Fruit fly (Drosophila melanogaster) whole organism, prepupa: ENCODE measurements around the gene Vm26Ab.
A peak's percentile ranks its signal among the peaks of the same experiment; 100 is the strongest.

Source experiments
- Blimp-1 ChIP-seq: fragments of 200-800 bp; sonication (Bioruptor generic); optimal IDR thresholded peaks from 3 replicates; lab custom pipeline; 2017; ENCODE audit warnings: missing biosample characterization, missing genetic modification characterization, mild to moderate bottlenecking, moderate library complexity, missing genetic modification reagents
- CG10631 ChIP-seq: fragments of 200-800 bp; sonication (Bioruptor generic); optimal IDR thresholded peaks from 2 replicates; lab custom pipeline; 2016; ENCODE audit warnings: missing biosample characterization, missing genetic modification characterization
- CG11762 ChIP-seq: fragments of 200-800 bp; sonication (Bioruptor generic); optimal IDR thresholded peaks from 3 replicates; lab custom pipeline; 2016; ENCODE audit warnings: missing biosample characterization, missing genetic modification characterization; ENCODE audit not compliant: insufficient read depth
- CG15336 ChIP-seq: fragments of 200-800 bp; sonication (Bioruptor generic); IDR thresholded peaks from 2 replicates; pipeline ENCODE4 v1.3.6; 2022; ENCODE audit warnings: missing biosample characterization, missing genetic modification characterization
- CG3032 ChIP-seq: fragments of 200-800 bp; optimal IDR thresholded peaks from 2 replicates; lab custom pipeline; 2019; ENCODE audit warnings: missing biosample characterization, mild to moderate bottlenecking, missing genetic modification characterization, moderate library complexity
- CG31627 ChIP-seq: fragments of 200-800 bp; sonication (Bioruptor generic); optimal IDR thresholded peaks from 3 replicates; lab custom pipeline; 2016; ENCODE audit warnings: missing biosample characterization, missing genetic modification characterization
- CG34406 ChIP-seq: fragments of 200-800 bp; sonication (Bioruptor generic); optimal IDR thresholded peaks from 3 replicates; lab custom pipeline; 2016; ENCODE audit warnings: missing biosample characterization, missing genetic modification characterization
- CG3919 ChIP-seq: fragments of 200-800 bp; sonication (Bioruptor generic); optimal IDR thresholded peaks from 3 replicates; lab custom pipeline; 2016; ENCODE audit warnings: missing biosample characterization, missing genetic modification characterization
- CG4318 ChIP-seq: fragments of 200-800 bp; sonication (Bioruptor generic); optimal IDR thresholded peaks from 3 replicates; lab custom pipeline; 2017; ENCODE audit warnings: missing biosample characterization, mild to moderate bottlenecking, missing genetic modification characterization
- CG6163 ChIP-seq: fragments of 200-800 bp; sonication (Bioruptor generic); IDR thresholded peaks from 3 replicates; pipeline ENCODE4 v1.3.6; 2022; ENCODE audit warnings: missing biosample characterization, missing genetic modification characterization
- CG6792 ChIP-seq: fragments of 200-800 bp; sonication (Bioruptor generic); optimal IDR thresholded peaks from 3 replicates; lab custom pipeline; 2016; ENCODE audit warnings: missing biosample characterization, missing genetic modification characterization
- CG6854 ChIP-seq: fragments of 200-800 bp; sonication (Bioruptor generic); optimal IDR thresholded peaks from 2 replicates; lab custom pipeline; 2017; ENCODE audit warnings: missing biosample characterization, mild to moderate bottlenecking, missing genetic modification characterization
- CG7368 ChIP-seq: fragments of 200-800 bp; sonication (Bioruptor generic); optimal IDR thresholded peaks from 3 replicates; lab custom pipeline; 2016; ENCODE audit warnings: missing biosample characterization, missing genetic modification characterization
- CG8119 ChIP-seq: fragments of 200-800 bp; sonication (Bioruptor generic); IDR thresholded peaks from 3 replicates; pipeline ENCODE4 v1.3.6; 2022; ENCODE audit warnings: missing biosample characterization, missing genetic modification characterization
- CG8319 ChIP-seq: fragments of 200-800 bp; sonication (Bioruptor generic); optimal IDR thresholded peaks from 3 replicates; lab custom pipeline; 2016; ENCODE audit warnings: missing biosample characterization, missing genetic modification characterization
- CG8632 ChIP-seq: fragments of 200-800 bp; sonication (Bioruptor generic); optimal IDR thresholded peaks from 3 replicates; lab custom pipeline; 2016; ENCODE audit warnings: missing biosample characterization, missing genetic modification characterization
- CG9139 ChIP-seq: fragments of 200-800 bp; sonication (Bioruptor generic); optimal IDR thresholded peaks from 3 replicates; lab custom pipeline; 2017; ENCODE audit warnings: missing biosample characterization, mild to moderate bottlenecking, missing genetic modification characterization
- Eip75B ChIP-seq: fragments of 200-800 bp; sonication (Bioruptor generic); optimal IDR thresholded peaks from 3 replicates; lab custom pipeline; 2016; ENCODE audit warnings: missing biosample characterization, missing genetic modification characterization
- Eip78C ChIP-seq: fragments of 200-800 bp; sonication (Bioruptor generic); peaks from one replicate; lab custom pipeline; 2016; ENCODE audit warnings: missing biosample characterization, missing genetic modification characterization
- Eip93F ChIP-seq: fragments of 200-800 bp; sonication (Bioruptor generic); optimal IDR thresholded peaks from 2 replicates; lab custom pipeline; 2016; ENCODE audit warnings: missing biosample characterization, mild to moderate bottlenecking, missing genetic modification characterization
- Ets96B ChIP-seq: fragments of 200-800 bp; optimal IDR thresholded peaks from 2 replicates; lab custom pipeline; 2019; ENCODE audit warnings: missing biosample characterization, mild to moderate bottlenecking, missing genetic modification characterization, moderate library complexity
- Gug ChIP-seq: fragments of 200-800 bp; sonication (Bioruptor generic); IDR thresholded peaks from 2 replicates; pipeline ENCODE4 v1.3.6; 2022; ENCODE audit warnings: missing biosample characterization, missing genetic modification characterization
- Hr38 ChIP-seq: sonication (Bioruptor generic); optimal IDR thresholded peaks from 2 replicates; lab custom pipeline; 2016; ENCODE audit warnings: missing biosample characterization, missing genetic modification characterization
- Hr39 ChIP-seq: fragments of 200-800 bp; sonication (Bioruptor generic); optimal IDR thresholded peaks from 2 replicates; lab custom pipeline; 2016; ENCODE audit warnings: missing biosample characterization, missing genetic modification characterization
- Hr4 ChIP-seq: fragments of 200-800 bp; sonication (Bioruptor generic); optimal IDR thresholded peaks from 3 replicates; lab custom pipeline; 2016; ENCODE audit warnings: missing biosample characterization, missing genetic modification characterization
- Lpt ChIP-seq: fragments of 200-800 bp; sonication (Bioruptor generic); optimal IDR thresholded peaks from 3 replicates; lab custom pipeline; 2016; ENCODE audit warnings: missing biosample characterization, missing genetic modification characterization
- OdsH ChIP-seq: fragments of 200-800 bp; sonication (Bioruptor generic); optimal IDR thresholded peaks from 3 replicates; lab custom pipeline; 2016; ENCODE audit warnings: missing biosample characterization, missing genetic modification characterization
- Smox ChIP-seq: fragments of 200-800 bp; sonication (Bioruptor generic); optimal IDR thresholded peaks from 3 replicates; lab custom pipeline; 2016; ENCODE audit warnings: missing biosample characterization, missing genetic modification characterization
- Sox102F ChIP-seq: fragments of 200-800 bp; sonication (Bioruptor generic); optimal IDR thresholded peaks from 2 replicates; lab custom pipeline; 2016; ENCODE audit warnings: missing biosample characterization, mild to moderate bottlenecking, missing genetic modification characterization
- Sox14 ChIP-seq: fragments of 200-800 bp; sonication (Bioruptor generic); optimal IDR thresholded peaks from 3 replicates; lab custom pipeline; 2016; ENCODE audit warnings: missing biosample characterization, missing genetic modification characterization
- achi ChIP-seq: fragments of 200-800 bp; sonication (Bioruptor generic); optimal IDR thresholded peaks from 3 replicates; lab custom pipeline; 2016; ENCODE audit warnings: missing biosample characterization, missing genetic modification characterization
- acj6 ChIP-seq: fragments of 200-800 bp; sonication (Bioruptor generic); optimal IDR thresholded peaks from 3 replicates; lab custom pipeline; 2016; ENCODE audit warnings: missing biosample characterization, missing genetic modification characterization
- cyc ChIP-seq: fragments of 200-800 bp; sonication (Bioruptor generic); optimal IDR thresholded peaks from 3 replicates; lab custom pipeline; 2016; ENCODE audit warnings: missing biosample characterization, missing genetic modification characterization
- dac ChIP-seq: fragments of 200-800 bp; sonication (Bioruptor generic); optimal IDR thresholded peaks from 2 replicates; lab custom pipeline; 2017; ENCODE audit warnings: missing biosample characterization, mild to moderate bottlenecking, missing genetic modification characterization
- dsx ChIP-seq: fragments of 200-800 bp; optimal IDR thresholded peaks from 3 replicates; lab custom pipeline; 2019; ENCODE audit warnings: missing biosample characterization, mild to moderate bottlenecking, missing genetic modification characterization, moderate library complexity; ENCODE audit not compliant: poor library complexity, severe bottlenecking
- eg ChIP-seq: fragments of 200-800 bp; sonication (Bioruptor generic); IDR thresholded peaks from 3 replicates; pipeline ENCODE4 v1.3.6; 2022; ENCODE audit warnings: missing biosample characterization, missing genetic modification characterization
- esn ChIP-seq: fragments of 200-800 bp; sonication (Bioruptor generic); optimal IDR thresholded peaks from 2 replicates; lab custom pipeline; 2016; ENCODE audit warnings: missing biosample characterization, mild to moderate bottlenecking, missing genetic modification characterization, moderate library complexity
- fd59A ChIP-seq: fragments of 200-800 bp; sonication (Bioruptor generic); optimal IDR thresholded peaks from 2 replicates; lab custom pipeline; 2017; ENCODE audit warnings: missing biosample characterization, mild to moderate bottlenecking, missing genetic modification characterization, missing genetic modification reagents
- fkh ChIP-seq: fragments of 200-800 bp; sonication (Bioruptor generic); optimal IDR thresholded peaks from 3 replicates; lab custom pipeline; 2017; ENCODE audit warnings: missing biosample characterization, mild to moderate bottlenecking, missing genetic modification characterization, moderate library complexity
- lz ChIP-seq: fragments of 200-800 bp; sonication (Bioruptor generic); optimal IDR thresholded peaks from 3 replicates; lab custom pipeline; 2016; ENCODE audit warnings: missing biosample characterization, missing genetic modification characterization
- pdm3 ChIP-seq: fragments of 200-800 bp; sonication (Bioruptor generic); optimal IDR thresholded peaks from 3 replicates; lab custom pipeline; 2016; ENCODE audit warnings: missing biosample characterization, missing genetic modification characterization
- salr ChIP-seq, 2 experiments: fragments of 200-800 bp; sonication (Bioruptor generic); optimal IDR thresholded peaks; 3 replicates each; lab custom pipeline; 2016 to 2018; ENCODE audit warnings: missing biosample characterization in 2 of 2, missing genetic modification characterization in 2 of 2, mild to moderate bottlenecking in 1 of 2
- spab ChIP-seq: fragments of 200-800 bp; sonication (Bioruptor generic); optimal IDR thresholded peaks from 2 replicates; lab custom pipeline; 2017; ENCODE audit warnings: missing biosample characterization, mild to moderate bottlenecking, missing genetic modification characterization, missing genetic modification reagents
- ss ChIP-seq, 2 experiments: fragments of 200-800 bp; sonication (Bioruptor generic); optimal IDR thresholded peaks; 2 replicates in 1 of 2; 3 replicates in 1 of 2; lab custom pipeline; 2017 to 2018; ENCODE audit warnings: mild to moderate bottlenecking in 2 of 2, missing biosample characterization in 2 of 2, missing genetic modification characterization in 2 of 2, moderate library complexity in 1 of 2
- topi ChIP-seq: fragments of 200-800 bp; sonication (Bioruptor generic); optimal IDR thresholded peaks from 3 replicates; lab custom pipeline; 2016; ENCODE audit warnings: missing biosample characterization, missing genetic modification characterization
- vri ChIP-seq: fragments of 200-800 bp; sonication (Bioruptor generic); optimal IDR thresholded peaks from 3 replicates; lab custom pipeline; 2016; ENCODE audit warnings: missing biosample characterization, mild to moderate bottlenecking, missing genetic modification characterization

Gene Vm26Ab

dm6 chr2L:5997609-5998229 lies 40.9 kb downstream of the Vm26Ab start (continued):
- TF ChIP-seq OdsH (GFP tag; lab: Kevin White, UChicago): no peak
- no peak for TF ChIP-seq Lpt
- TF ChIP-seq CG34406 (GFP tag; lab: Kevin White, UChicago): peak; percentile 29
- TF ChIP-seq cyc (GFP tag; lab: Kevin White, UChicago): no peak
- no peak for TF ChIP-seq CG10631
- TF ChIP-seq Sox14 (GFP tag; lab: Kevin White, UChicago): no peak
- peak; percentile 55 for TF ChIP-seq spab (GFP tag; lab: Kevin White, UChicago)
- TF ChIP-seq topi (GFP tag; lab: Kevin White, UChicago): no peak
- no peak for TF ChIP-seq CG3919 (GFP tag; lab: Kevin White, UChicago)
- TF ChIP-seq CG8119 (GFP tag; lab: Robert Waterston, UW): peak; percentile 35; the same call in 1 of the 3 replicates
- TF ChIP-seq CG11762: no peak
- TF ChIP-seq achi: peak; percentile 72
- peak in 1 of 2 experiments; percentile 8 for TF ChIP-seq salr (GFP tag; optimal IDR thresholded peaks at IDR 0.05; lab: Kevin White, UChicago)
- TF ChIP-seq CG31627 (GFP tag; lab: Kevin White, UChicago): no peak
- TF ChIP-seq CG6854 (GFP tag; lab: Kevin White, UChicago): peak; percentile 69
- peak; percentile 16 for TF ChIP-seq fd59A (GFP tag; lab: Kevin White, UChicago)
- no peak for TF ChIP-seq CG6792 (GFP tag; lab: Kevin White, UChicago)
- peak; percentile 45 for TF ChIP-seq esn (GFP tag; lab: Kevin White, UChicago)
- TF ChIP-seq CG6163: 0 out of 3 replicates have a peak, but pooled peaks have one; percentile 50
- TF ChIP-seq fkh (GFP tag; lab: Kevin White, UChicago): no peak
- TF ChIP-seq Ets96B: no peak
- no peak for TF ChIP-seq Eip75B (GFP tag; lab: Kevin White, UChicago)

- no peak for TF ChIP-seq CG7368
- TF ChIP-seq lz (GFP tag; lab: Kevin White, UChicago): no peak
- no peak for TF ChIP-seq pdm3 (GFP tag; lab: Kevin White, UChicago)
- TF ChIP-seq dsx (GFP tag; lab: Kevin White, UChicago): no peak
- peak; percentile 11; the same call in 1 of the 2 replicates for TF ChIP-seq CG15336 (GFP tag; lab: Robert Waterston, UW)
Observed at dm6 chr2L:5998383-5998782, 41.6 kb downstream of the Vm26Ab start.

- no peak for TF ChIP-seq dac (GFP tag; lab: Kevin White, UChicago)
- TF ChIP-seq CG34406 (GFP tag; lab: Kevin White, UChicago): no peak
- TF ChIP-seq Sox102F (GFP tag; lab: Kevin White, UChicago): no peak
- no peak for TF ChIP-seq CG8319
- no peak for TF ChIP-seq Hr4
- no peak for TF ChIP-seq Smox (GFP tag; lab: Kevin White, UChicago)
- no peak for TF ChIP-seq Gug (GFP tag; lab: Robert Waterston, UW)
- no peak for TF ChIP-seq CG4318 (GFP tag; lab: Kevin White, UChicago)
- TF ChIP-seq pdm3 (GFP tag; lab: Kevin White, UChicago): no peak
- TF ChIP-seq Hr38: no peak
- peak; percentile 41 for TF ChIP-seq Sox14 (GFP tag; lab: Kevin White, UChicago)
- TF ChIP-seq Blimp-1 (GFP tag; lab: Kevin White, UChicago): no peak
- TF ChIP-seq CG3032 (tag; lab: Kevin White, UChicago): no peak
- peak; percentile 28 for TF ChIP-seq vri (GFP tag; lab: Kevin White, UChicago)
- TF ChIP-seq Eip75B (GFP tag; lab: Kevin White, UChicago): peak; percentile 17
- TF ChIP-seq Hr39: no peak
- no peak for TF ChIP-seq CG8632 (GFP tag; lab: Kevin White, UChicago)
- no peak for TF ChIP-seq CG31627 (GFP tag; lab: Kevin White, UChicago)
- no peak for TF ChIP-seq acj6 (GFP tag; lab: Kevin White, UChicago)
- no peak for TF ChIP-seq fd59A (GFP tag; lab: Kevin White, UChicago)
- TF ChIP-seq CG8119 (GFP tag; lab: Robert Waterston, UW): 0 out of 3 replicates have a peak, but pooled peaks have one; percentile 26
- TF ChIP-seq Ets96B: no peak
- 0 out of 3 replicates have a peak, but pooled peaks have one; percentile 16 for TF ChIP-seq CG6163
- no peak for TF ChIP-seq CG9139
- no peak for TF ChIP-seq Eip93F (GFP tag; lab: Kevin White, UChicago)
- TF ChIP-seq CG15336 (GFP tag; lab: Robert Waterston, UW): peak; percentile 45; the same call in 1 of the 2 replicates
- peak; percentile 43 for TF ChIP-seq Eip78C
- TF ChIP-seq CG11762: no peak
- peak in 1 of 2 experiments; percentile 7 for TF ChIP-seq ss (GFP tag; optimal IDR thresholded peaks at IDR 0.05; lab: Kevin White, UChicago)
- peak; percentile 41; the same call in 1 of the 3 replicates for TF ChIP-seq eg (GFP tag; lab: Robert Waterston, UW)
Observed at dm6 chr2L:5999247-5999646, 42.4 kb downstream of the Vm26Ab start, which contains the start of gene Kdm5. Gene Kdm5, minus strand, starts transcription at chr2L:5999501.
